Worm (Caenorhabditis elegans): Measurements from ENCODE around the gene Y54G2A.28.

Y54G2A.28 gene

ce11 chrIV:3037932-3038331 is 25.7 kb upstream of the Y54G2A.28 start:
- no peak for TF ChIP-seq nhr-2 (tag; optimal IDR thresholded peaks at IDR 0.05)
- no peak for TF ChIP-seq snpc-4 (tag; optimal IDR thresholded peaks at IDR 0.05)
- no peak for TF ChIP-seq nhr-237 (tag; optimal IDR thresholded peaks at IDR 0.05)
- TF ChIP-seq flh-1 (GFP tag; optimal IDR thresholded peaks at IDR 0.05): no peak
- no peak for TF ChIP-seq mep-1 (tag; optimal IDR thresholded peaks at IDR 0.05)
- TF ChIP-seq mls-2 (tag; optimal IDR thresholded peaks at IDR 0.05): no peak
- no peak for TF ChIP-seq pha-4 (tag; optimal IDR thresholded peaks at IDR 0.05)
- TF ChIP-seq M03D4.4 (tag; optimal IDR thresholded peaks at IDR 0.05): no peak
- no peak for TF ChIP-seq lin-32 (GFP tag; optimal IDR thresholded peaks at IDR 0.05)
- TF ChIP-seq bed-3 (GFP tag; optimal IDR thresholded peaks at IDR 0.05): no peak
- no peak for TF ChIP-seq zip-8 (tag; optimal IDR thresholded peaks at IDR 0.05)
- TF ChIP-seq nhr-12 (tag; optimal IDR thresholded peaks at IDR 0.05): no peak
- no peak for TF ChIP-seq ceh-83 (GFP tag; optimal IDR thresholded peaks at IDR 0.05)
- TF ChIP-seq unc-39 (tag; optimal IDR thresholded peaks at IDR 0.05): no peak
- no peak for TF ChIP-seq blmp-1 (tag; optimal IDR thresholded peaks at IDR 0.05)

ce11 chrIV:3035375-3035774 is 23.2 kb upstream of the Y54G2A.28 start:
- TF ChIP-seq mls-2 (tag; optimal IDR thresholded peaks at IDR 0.05) (no peak), unc-39 (tag; optimal IDR thresholded peaks at IDR 0.05) (no peak), nhr-12 (tag; optimal IDR thresholded peaks at IDR 0.05) (no peak), zip-8 (tag; optimal IDR thresholded peaks at IDR 0.05) (no peak)

ce11 chrIV:3032020-3032419 is 19.8 kb upstream of the Y54G2A.28 start:
- TF ChIP-seq bed-3 (GFP tag; optimal IDR thresholded peaks at IDR 0.05) (no peak), cnd-1 (tag; optimal IDR thresholded peaks at IDR 0.05) (no peak), unc-120 (tag; optimal IDR thresholded peaks at IDR 0.05; ENCODE audit: poor library complexity, severe bottlenecking) (no peak), lin-13 (tag; optimal IDR thresholded peaks at IDR 0.05) (no peak), nhr-2 (tag; optimal IDR thresholded peaks at IDR 0.05) (no peak), sem-2 (GFP tag; optimal IDR thresholded peaks at IDR 0.05) (no peak), ces-1 (GFP tag; optimal IDR thresholded peaks at IDR 0.05) (no peak), ztf-11 (tag; optimal IDR thresholded peaks at IDR 0.05) (no peak), drap-1 (GFP tag; optimal IDR thresholded peaks at IDR 0.05) (no peak), nhr-12 (tag; optimal IDR thresholded peaks at IDR 0.05) (no peak), ceh-43 (GFP tag; optimal IDR thresholded peaks at IDR 0.05) (no peak), snpc-4 (tag; optimal IDR thresholded peaks at IDR 0.05) (no peak), blmp-1 (tag; optimal IDR thresholded peaks at IDR 0.05) (no peak), lsy-2 (tag; optimal IDR thresholded peaks at IDR 0.05) (no peak), nhr-237 (tag; optimal IDR thresholded peaks at IDR 0.05) (no peak), nhr-28 (tag; optimal IDR thresholded peaks at IDR 0.05) (no peak), nhr-76 (tag; optimal IDR thresholded peaks at IDR 0.05) (no peak), unc-39 (tag; optimal IDR thresholded peaks at IDR 0.05) (no peak)

- TF ChIP-seq hlh-1 (tag; optimal IDR thresholded peaks at IDR 0.05) (peak; percentile 76), nhr-28 (tag; optimal IDR thresholded peaks at IDR 0.05) (no peak), unc-62 (GFP tag; optimal IDR thresholded peaks at IDR 0.05) (peak; percentile 27), mls-2 (tag; optimal IDR thresholded peaks at IDR 0.05) (no peak), ceh-39 (tag; optimal IDR thresholded peaks at IDR 0.05) (no peak), ztf-11 (tag; optimal IDR thresholded peaks at IDR 0.05) (no peak), unc-120 (tag; optimal IDR thresholded peaks at IDR 0.05; ENCODE audit: poor library complexity, severe bottlenecking) (peak; percentile 68), snpc-4 (tag; optimal IDR thresholded peaks at IDR 0.05) (no peak), unc-39 (tag; optimal IDR thresholded peaks at IDR 0.05) (no peak), blmp-1 (tag; optimal IDR thresholded peaks at IDR 0.05) (no peak), lin-32 (GFP tag; optimal IDR thresholded peaks at IDR 0.05) (no peak)
These were observed 17.7 kb upstream of the Y54G2A.28 start for ce11 chrIV:3029882-3030281.

- TF ChIP-seq lin-32 (GFP tag; optimal IDR thresholded peaks at IDR 0.05): no peak
- no peak for TF ChIP-seq elt-3 (tag; optimal IDR thresholded peaks at IDR 0.05)
- no peak for TF ChIP-seq tbx-8 (GFP tag; optimal IDR thresholded peaks at IDR 0.05)
- no peak for TF ChIP-seq ces-1 (GFP tag; optimal IDR thresholded peaks at IDR 0.05)
- no peak for TF ChIP-seq mls-2 (tag; optimal IDR thresholded peaks at IDR 0.05)
- TF ChIP-seq snpc-4 (tag; optimal IDR thresholded peaks at IDR 0.05): no peak
- TF ChIP-seq unc-39 (tag; optimal IDR thresholded peaks at IDR 0.05): no peak
- no peak for TF ChIP-seq flh-1 (GFP tag; optimal IDR thresholded peaks at IDR 0.05)
- no peak for TF ChIP-seq bed-3 (GFP tag; optimal IDR thresholded peaks at IDR 0.05)
- TF ChIP-seq ham-2 (GFP tag; optimal IDR thresholded peaks at IDR 0.05): no peak
- TF ChIP-seq unc-62 (GFP tag; optimal IDR thresholded peaks at IDR 0.05): no peak
- no peak for TF ChIP-seq nhr-237 (tag; optimal IDR thresholded peaks at IDR 0.05)
- TF ChIP-seq ztf-11 (tag; optimal IDR thresholded peaks at IDR 0.05): no peak
- TF ChIP-seq zip-8 (tag; optimal IDR thresholded peaks at IDR 0.05): no peak
- TF ChIP-seq mep-1 (tag; optimal IDR thresholded peaks at IDR 0.05): no peak
- TF ChIP-seq nhr-28 (tag; optimal IDR thresholded peaks at IDR 0.05): no peak
These were observed 16.6 kb upstream of the Y54G2A.28 start, which contains the start of gene ndnf-1 for ce11 chrIV:3028842-3029241. Gene ndnf-1, minus strand, starts transcription at chrIV:3028942.
